Worm (Caenorhabditis elegans) whole organism, L2 larva: ENCODE results near the gene Y24D9A.7.

Experiments used
- C34F6.9 ChIP-seq: fragments of 150-350 bp; optimal IDR thresholded peaks from 2 replicates; lab custom pipeline; 2014; ENCODE audit warnings: missing biosample characterization, missing genetic modification characterization
- F13H6.1 ChIP-seq: sonication (generic microtip); optimal IDR thresholded peaks from 2 replicates; lab custom pipeline; 2016; ENCODE audit warnings: missing genetic modification characterization, missing compliant biosample characterization
- R02D3.7 ChIP-seq: fragments of 150-350 bp; optimal IDR thresholded peaks from 2 replicates; lab custom pipeline; 2014; ENCODE audit warnings: missing biosample characterization, missing genetic modification characterization
- Y55F3AM.14 ChIP-seq: fragments of 200-800 bp; sonication (Bioruptor generic); optimal IDR thresholded peaks from 2 replicates; lab custom pipeline; 2018; ENCODE audit warnings: mild to moderate bottlenecking, missing genetic modification characterization, missing compliant biosample characterization
- ZK546.5 ChIP-seq: sonication (generic microtip); optimal IDR thresholded peaks from 2 replicates; lab custom pipeline; 2017; ENCODE audit warnings: missing biosample characterization, missing genetic modification characterization
- alr-1 ChIP-seq: fragments of 150-350 bp; optimal IDR thresholded peaks from 2 replicates; lab custom pipeline; 2014; ENCODE audit warnings: missing biosample characterization, missing genetic modification characterization
- aly-2 ChIP-seq: fragments of 150-350 bp; optimal IDR thresholded peaks from 2 replicates; lab custom pipeline; 2014; ENCODE audit warnings: missing biosample characterization, missing genetic modification characterization
- ama-1 ChIP-seq: fragments of 150-350 bp; optimal IDR thresholded peaks from 2 replicates; lab custom pipeline; 2018; ENCODE audit warnings: inconsistent platforms
- blmp-1 ChIP-seq: sonication (generic microtip); optimal IDR thresholded peaks from 2 replicates; lab custom pipeline; 2017; ENCODE audit warnings: missing genetic modification characterization, mild to moderate bottlenecking, missing compliant biosample characterization, antibody characterized with exemption, moderate library complexity; ENCODE audit not compliant: insufficient read depth
- ceh-16 ChIP-seq: fragments of 150-350 bp; optimal IDR thresholded peaks from 2 replicates; lab custom pipeline; 2014; ENCODE audit warnings: missing biosample characterization, missing genetic modification characterization
- ceh-82 ChIP-seq: fragments of 150-350 bp; optimal IDR thresholded peaks from 2 replicates; lab custom pipeline; 2014; ENCODE audit warnings: missing biosample characterization, missing genetic modification characterization
- crh-2 ChIP-seq: sonication (generic microtip); optimal IDR thresholded peaks from 2 replicates; lab custom pipeline; 2017; ENCODE audit warnings: missing biosample characterization, missing genetic modification characterization
- dmd-4 ChIP-seq: sonication (generic microtip); optimal IDR thresholded peaks from 2 replicates; lab custom pipeline; 2017; ENCODE audit warnings: missing biosample characterization, missing genetic modification characterization
- egl-27 ChIP-seq: sonication (generic microtip); optimal IDR thresholded peaks from 3 replicates; lab custom pipeline; 2017; ENCODE audit warnings: missing biosample characterization, missing genetic modification reagents, missing genetic modification characterization
- elt-1 ChIP-seq: fragments of 150-350 bp; optimal IDR thresholded peaks from 2 replicates; lab custom pipeline; 2014; ENCODE audit warnings: missing biosample characterization, missing genetic modification characterization
- elt-3 ChIP-seq: sonication (generic microtip); optimal IDR thresholded peaks from 2 replicates; lab custom pipeline; 2017; ENCODE audit warnings: missing biosample characterization, missing genetic modification characterization
- fos-1 ChIP-seq: fragments of 150-350 bp; optimal IDR thresholded peaks from 2 replicates; lab custom pipeline; 2014; ENCODE audit warnings: missing biosample characterization, missing genetic modification characterization
- gmeb-1 ChIP-seq: fragments of 150-350 bp; optimal IDR thresholded peaks from 2 replicates; lab custom pipeline; 2014; ENCODE audit warnings: missing biosample characterization, missing genetic modification characterization
- lin-11 ChIP-seq: fragments of 150-350 bp; sonication (generic microtip); optimal IDR thresholded peaks from 2 replicates; lab custom pipeline; 2014; ENCODE audit warnings: missing biosample characterization, missing genetic modification characterization, inconsistent platforms, mixed read lengths
- lin-13 ChIP-seq: fragments of 150-350 bp; optimal IDR thresholded peaks from 2 replicates; lab custom pipeline; 2014; ENCODE audit warnings: missing biosample characterization, missing genetic modification reagents, missing genetic modification characterization
- lin-39 ChIP-seq: fragments of 150-350 bp; optimal IDR thresholded peaks from 2 replicates; lab custom pipeline; 2014; ENCODE audit warnings: missing biosample characterization, missing genetic modification reagents, missing genetic modification characterization
- lsy-2 ChIP-seq, 2 experiments: fragments of 150-350 bp in 1 of 2; sonication (generic microtip) in 1 of 2; optimal IDR thresholded peaks; 2 replicates each; lab custom pipeline; 2014 to 2017; ENCODE audit warnings: missing biosample characterization in 2 of 2, missing genetic modification characterization in 2 of 2
- mab-5 ChIP-seq: fragments of 150-350 bp; optimal IDR thresholded peaks from 2 replicates; lab custom pipeline; 2014; ENCODE audit warnings: missing biosample characterization, missing genetic modification characterization
- mbf-1 ChIP-seq: sonication (generic microtip); optimal IDR thresholded peaks from 2 replicates; lab custom pipeline; 2017; ENCODE audit warnings: missing biosample characterization, missing genetic modification characterization
- mdl-1 ChIP-seq, 2 experiments: fragments of 150-350 bp in 1 of 2; sonication (generic microtip) in 1 of 2; optimal IDR thresholded peaks; 2 replicates each; lab custom pipeline; 2017; ENCODE audit warnings: missing biosample characterization in 2 of 2, missing genetic modification characterization in 2 of 2
- nhr-10 ChIP-seq: sonication (generic microtip); optimal IDR thresholded peaks from 2 replicates; lab custom pipeline; 2017; ENCODE audit warnings: missing biosample characterization, missing genetic modification characterization
- nhr-11 ChIP-seq: fragments of 150-350 bp; optimal IDR thresholded peaks from 2 replicates; lab custom pipeline; 2014; ENCODE audit warnings: missing biosample characterization, missing genetic modification characterization
- nhr-12 ChIP-seq: fragments of 150-350 bp; optimal IDR thresholded peaks from 2 replicates; lab custom pipeline; 2014; ENCODE audit warnings: missing biosample characterization, missing genetic modification characterization
- nhr-129 ChIP-seq: fragments of 150-350 bp; optimal IDR thresholded peaks from 2 replicates; lab custom pipeline; 2014; ENCODE audit warnings: missing biosample characterization, missing genetic modification characterization
- nhr-21 ChIP-seq: fragments of 150-350 bp; optimal IDR thresholded peaks from 2 replicates; lab custom pipeline; 2014; ENCODE audit warnings: missing biosample characterization, missing genetic modification characterization
- nhr-23 ChIP-seq: fragments of 150-350 bp; optimal IDR thresholded peaks from 2 replicates; lab custom pipeline; 2014; ENCODE audit warnings: missing biosample characterization, missing genetic modification reagents, missing genetic modification characterization
- nhr-237 ChIP-seq: fragments of 150-350 bp; optimal IDR thresholded peaks from 2 replicates; lab custom pipeline; 2014; ENCODE audit warnings: missing biosample characterization, missing genetic modification characterization
- nhr-25 ChIP-seq: fragments of 150-350 bp; sonication (generic microtip); optimal IDR thresholded peaks from 3 replicates; lab custom pipeline; 2014; ENCODE audit warnings: missing biosample characterization, missing genetic modification characterization
- nhr-6 ChIP-seq: fragments of 150-350 bp; optimal IDR thresholded peaks from 2 replicates; lab custom pipeline; 2014; ENCODE audit warnings: missing biosample characterization, missing genetic modification characterization
- nhr-77 ChIP-seq: fragments of 150-350 bp; optimal IDR thresholded peaks from 2 replicates; lab custom pipeline; 2014; ENCODE audit warnings: missing biosample characterization, missing genetic modification characterization
- peb-1 ChIP-seq: fragments of 150-350 bp; optimal IDR thresholded peaks from 2 replicates; lab custom pipeline; 2014; ENCODE audit warnings: missing biosample characterization, missing genetic modification characterization
- sem-4 ChIP-seq: fragments of 150-350 bp; optimal IDR thresholded peaks from 2 replicates; lab custom pipeline; 2014; ENCODE audit warnings: missing biosample characterization, missing genetic modification reagents, missing genetic modification characterization
- skn-1 ChIP-seq: sonication (generic microtip); optimal IDR thresholded peaks from 2 replicates; lab custom pipeline; 2017; ENCODE audit warnings: missing biosample characterization, missing genetic modification characterization
- sma-3 ChIP-seq: sonication (generic microtip); optimal IDR thresholded peaks from 2 replicates; lab custom pipeline; 2016; ENCODE audit warnings: missing genetic modification reagents, missing genetic modification characterization, missing compliant biosample characterization
- sma-9 ChIP-seq, 2 experiments: fragments of 150-350 bp in 1 of 2; sonication (generic microtip) in 1 of 2; optimal IDR thresholded peaks; 2 replicates each; lab custom pipeline; 2014 to 2016; ENCODE audit warnings: missing genetic modification characterization in 2 of 2, mild to moderate bottlenecking in 1 of 2, missing biosample characterization in 1 of 2, missing compliant biosample characterization in 1 of 2, missing genetic modification reagents in 1 of 2, moderate library complexity in 1 of 2
- snpc-4 ChIP-seq: fragments of 150-350 bp; optimal IDR thresholded peaks from 2 replicates; lab custom pipeline; 2014; ENCODE audit warnings: missing biosample characterization, missing genetic modification characterization
- unc-39 ChIP-seq: fragments of 150-350 bp; optimal IDR thresholded peaks from 2 replicates; lab custom pipeline; 2014; ENCODE audit warnings: missing biosample characterization, missing genetic modification characterization
- unc-55 ChIP-seq: fragments of 150-350 bp; sonication (generic microtip); optimal IDR thresholded peaks from 3 replicates; lab custom pipeline; 2014; ENCODE audit warnings: missing biosample characterization, missing genetic modification reagents, missing genetic modification characterization
- unc-62 ChIP-seq: fragments of 150-350 bp; optimal IDR thresholded peaks from 2 replicates; lab custom pipeline; 2014; ENCODE audit warnings: missing biosample characterization, missing genetic modification reagents, missing genetic modification characterization
- zag-1 ChIP-seq: fragments of 150-350 bp; optimal IDR thresholded peaks from 2 replicates; lab custom pipeline; 2014; ENCODE audit warnings: missing biosample characterization, missing genetic modification characterization
- ztf-1 ChIP-seq: fragments of 200-800 bp; sonication (Bioruptor generic); conservative IDR thresholded peaks from 2 replicates; pipeline ENCODE4 v1.3.6; 2022; ENCODE audit warnings: missing genetic modification characterization, missing compliant biosample characterization
- ztf-11 ChIP-seq: sonication (generic microtip); optimal IDR thresholded peaks from 2 replicates; lab custom pipeline; 2017; ENCODE audit warnings: missing biosample characterization, missing genetic modification characterization
- ztf-4 ChIP-seq: fragments of 150-350 bp; optimal IDR thresholded peaks from 2 replicates; lab custom pipeline; 2014; ENCODE audit warnings: missing biosample characterization, missing genetic modification characterization

The Y24D9A.7 gene

DNA sequence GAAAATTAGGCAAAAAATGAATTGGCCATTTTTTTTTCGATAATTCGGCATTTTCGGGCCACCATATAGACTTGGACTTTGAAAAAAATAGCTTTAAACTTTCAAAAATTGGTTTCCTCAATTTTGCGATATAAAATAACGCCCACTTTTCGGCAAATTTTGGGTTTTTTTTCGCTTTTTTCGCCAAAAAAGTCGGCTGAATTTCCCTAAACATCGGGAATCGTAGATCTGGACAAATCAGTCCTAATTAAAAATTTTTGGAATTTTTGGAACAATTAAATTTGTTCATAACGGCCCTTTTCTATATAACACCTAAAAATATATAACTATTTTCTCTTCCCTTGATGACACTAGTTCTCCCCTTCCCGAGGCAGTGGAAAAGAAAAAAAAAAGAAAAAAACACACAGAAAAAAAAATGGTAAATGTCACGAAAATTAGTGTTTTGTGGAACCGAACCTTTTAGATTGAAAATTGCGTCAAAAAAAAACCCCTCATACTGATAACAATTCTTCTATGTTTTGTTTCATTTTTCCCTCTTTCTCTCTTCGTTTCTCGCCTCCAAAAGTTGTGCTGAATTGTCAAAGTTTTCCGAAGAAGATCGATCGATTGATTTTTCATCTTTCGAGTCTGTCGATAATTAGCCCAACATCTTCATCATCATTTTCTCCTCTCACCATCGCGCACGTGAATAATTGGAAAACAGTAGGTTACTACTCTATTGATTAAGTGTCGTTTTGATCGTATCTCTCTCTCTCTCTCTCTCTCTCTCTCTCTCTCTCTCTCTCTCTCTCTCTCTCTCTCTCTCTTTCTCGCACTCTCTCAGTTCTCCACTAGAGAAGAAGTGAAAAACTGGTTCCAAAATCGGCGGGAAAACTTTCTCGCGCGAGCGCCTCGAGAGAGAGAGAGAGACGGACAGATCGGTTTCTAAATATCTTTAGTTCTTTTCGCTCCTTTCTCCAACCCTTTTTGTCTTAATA lies 4.3 kb downstream of the Y24D9A.7 start, which contains the start of gene Y24D9A.6:
Gene Y24D9A.6, minus strand, starts transcription at position 51 of the 977 bp plus-strand sequence.
- TF ChIP-seq ztf-11 (tag; lab: Kevin White, UChicago), result no peak
- no peak for TF ChIP-seq nhr-10
- TF ChIP-seq mab-5, result no peak
- TF ChIP-seq ceh-16 (tag; lab: Kevin White, UChicago), result peak; percentile 100
- no peak for TF ChIP-seq nhr-11
- no peak for TF ChIP-seq dmd-4 (tag; lab: Kevin White, UChicago)
- peak; percentile 96 for TF ChIP-seq nhr-25
- TF ChIP-seq ceh-82 (tag; lab: Kevin White, UChicago), result no peak
- peak; percentile 93 for TF ChIP-seq nhr-21 (tag; lab: Kevin White, UChicago)
- no peak for TF ChIP-seq lin-39 (tag; lab: Kevin White, UChicago)
- TF ChIP-seq peb-1 (tag; lab: Kevin White, UChicago), result no peak
- TF ChIP-seq ztf-1 (GFP tag; lab: Robert Waterston, UW), result no peak
- peak; percentile 69 for TF ChIP-seq ztf-4 (tag; lab: Kevin White, UChicago)
- TF ChIP-seq gmeb-1, result peak; percentile 82
- TF ChIP-seq ZK546.5 (tag; lab: Kevin White, UChicago), result no peak
- TF ChIP-seq lin-11 (tag; lab: Kevin White, UChicago), result no peak
- TF ChIP-seq nhr-12 (tag; lab: Kevin White, UChicago), result no peak
- no peak for TF ChIP-seq alr-1 (tag; lab: Kevin White, UChicago)
- peak; percentile 84 for TF ChIP-seq nhr-6
- peak; percentile 62 for TF ChIP-seq F13H6.1 (tag; lab: Kevin White, UChicago)
- TF ChIP-seq mbf-1, result no peak
- TF ChIP-seq sem-4 (tag; lab: Kevin White, UChicago), result peak; percentile 90
- TF ChIP-seq unc-39 (tag; lab: Kevin White, UChicago), result no peak
- TF ChIP-seq sma-9 (GFP tag; optimal IDR thresholded peaks at IDR 0.05; lab: Kevin White, UChicago), result peak; percentile 83
- TF ChIP-seq sma-9 (tag; optimal IDR thresholded peaks at IDR 0.05; lab: Kevin White, UChicago), result no peak
- TF ChIP-seq elt-1 (tag; lab: Kevin White, UChicago), result peak; percentile 63
- TF ChIP-seq snpc-4, result no peak
- TF ChIP-seq lin-13 (GFP tag; lab: Kevin White, UChicago), result peak; percentile 55
- TF ChIP-seq zag-1 (tag; lab: Kevin White, UChicago), result no peak
- TF ChIP-seq crh-2 (tag; lab: Kevin White, UChicago), result peak; percentile 80
- TF ChIP-seq aly-2, result no peak
- peak; percentile 7 to 75 for TF ChIP-seq lsy-2 (tag; optimal IDR thresholded peaks at IDR 0.05; lab: Kevin White, UChicago)
- TF ChIP-seq nhr-23, result no peak
- TF ChIP-seq nhr-77 (tag; lab: Kevin White, UChicago), result no peak
- TF ChIP-seq egl-27, result peak; percentile 93
- peak; percentile 18 for TF ChIP-seq unc-55 (GFP tag; lab: Kevin White, UChicago)
- no peak for TF ChIP-seq nhr-237 (tag; lab: Kevin White, UChicago)
- no peak for TF ChIP-seq skn-1
- peak; percentile 44 for TF ChIP-seq C34F6.9 (tag; lab: Kevin White, UChicago)
- TF ChIP-seq sma-3 (GFP tag; lab: Kevin White, UChicago), result peak; percentile 86
- no peak for TF ChIP-seq elt-3
- peak; percentile 67 for TF ChIP-seq fos-1 (tag; lab: Kevin White, UChicago)
- TF ChIP-seq R02D3.7 (tag; lab: Kevin White, UChicago), result no peak
- no peak for TF ChIP-seq unc-62 (GFP tag; lab: Kevin White, UChicago)
- peak; percentile 70 for TF ChIP-seq nhr-129 (tag; lab: Kevin White, UChicago)
- TF ChIP-seq mdl-1 (tag; optimal IDR thresholded peaks at IDR 0.05; lab: Kevin White, UChicago), result peak; percentile 45 to 86
- TF ChIP-seq Y55F3AM.14, result no peak
- peak; percentile 96 for TF ChIP-seq blmp-1 (tag; lab: Kevin White, UChicago)
- TF ChIP-seq ama-1 (lab: Kevin White, UChicago), result no peak
- TF ChIP-seq, all 48 proteins: peak for 21
